Fruit fly (Drosophila melanogaster) whole organism, adult: Measurements from ENCODE around the gene Unr.

Source experiments
- CG11617 ChIP-seq: fragments of 200-800 bp; sonication (Bioruptor generic); optimal IDR thresholded peaks from 2 replicates; lab custom pipeline; 2017; ENCODE audit warnings: mild to moderate bottlenecking, missing biosample characterization, missing genetic modification reagents, missing genetic modification characterization
- CG12768 ChIP-seq: fragments of 200-800 bp; sonication (Bioruptor generic); optimal IDR thresholded peaks from 2 replicates; lab custom pipeline; 2017; ENCODE audit warnings: missing biosample characterization, missing genetic modification characterization, mild to moderate bottlenecking, moderate library complexity, missing genetic modification reagents
- CG14711 ChIP-seq: fragments of 200-800 bp; sonication (Bioruptor generic); optimal IDR thresholded peaks from 2 replicates; lab custom pipeline; 2018; ENCODE audit warnings: missing biosample characterization, mild to moderate bottlenecking, missing genetic modification characterization, moderate library complexity
- CG33017 ChIP-seq: fragments of 200-800 bp; sonication (Bioruptor generic); optimal IDR thresholded peaks from 2 replicates; lab custom pipeline; 2018; ENCODE audit warnings: missing biosample characterization, mild to moderate bottlenecking, missing genetic modification characterization, moderate library complexity
- CG5204 ChIP-seq: fragments of 200-800 bp; sonication (Bioruptor generic); optimal IDR thresholded peaks from 2 replicates; lab custom pipeline; 2016; ENCODE audit warnings: missing biosample characterization, missing genetic modification characterization
- CG7045 ChIP-seq: fragments of 200-800 bp; sonication (Bioruptor generic); optimal IDR thresholded peaks from 2 replicates; lab custom pipeline; 2017; ENCODE audit warnings: missing biosample characterization, mild to moderate bottlenecking, missing genetic modification characterization
- CG7101 ChIP-seq: fragments of 200-800 bp; sonication (Bioruptor generic); optimal IDR thresholded peaks from 2 replicates; lab custom pipeline; 2018; ENCODE audit warnings: missing biosample characterization, mild to moderate bottlenecking, missing genetic modification characterization, moderate library complexity
- Clk ChIP-seq: fragments of 200-800 bp; sonication (Bioruptor generic); optimal IDR thresholded peaks from 2 replicates; lab custom pipeline; 2017; ENCODE audit warnings: missing biosample characterization, missing genetic modification characterization
- Crg-1 ChIP-seq: fragments of 200-800 bp; sonication (Bioruptor generic); optimal IDR thresholded peaks from 2 replicates; lab custom pipeline; 2016; ENCODE audit warnings: missing biosample characterization, missing genetic modification characterization
- bab1 ChIP-seq: fragments of 200-800 bp; sonication (Bioruptor generic); optimal IDR thresholded peaks from 3 replicates; lab custom pipeline; 2019; ENCODE audit warnings: missing biosample characterization, mild to moderate bottlenecking, missing genetic modification characterization, moderate library complexity
- cnc ChIP-seq, 2 experiments: fragments of >200 bp; optimal IDR thresholded peaks; 2 replicates each; lab custom pipeline; 2017
- ovo ChIP-seq: fragments of 200-800 bp; sonication (Bioruptor generic); optimal IDR thresholded peaks from 2 replicates; lab custom pipeline; 2016; ENCODE audit warnings: missing biosample characterization, missing genetic modification characterization
- pad ChIP-seq: fragments of 200-800 bp; sonication (Bioruptor generic); optimal IDR thresholded peaks from 3 replicates; lab custom pipeline; 2017; ENCODE audit warnings: missing biosample characterization, missing genetic modification characterization, mild to moderate bottlenecking, moderate library complexity, missing genetic modification reagents
- toe ChIP-seq: fragments of 200-800 bp; sonication (Bioruptor generic); optimal IDR thresholded peaks from 2 replicates; lab custom pipeline; 2016; ENCODE audit warnings: missing biosample characterization, missing genetic modification characterization

- TF ChIP-seq CG11617 (GFP tag; lab: Kevin White, UChicago) (no peak), pad (GFP tag; lab: Kevin White, UChicago) (no peak), CG33017 (tag; lab: Kevin White, UChicago) (no peak), CG7101 (tag; lab: Kevin White, UChicago) (no peak), toe (GFP tag; lab: Kevin White, UChicago) (no peak), CG12768 (no peak), CG14711 (tag; lab: Kevin White, UChicago) (no peak), CG5204 (no peak), cnc (optimal IDR thresholded peaks at IDR 0.05; lab: Kevin White, UChicago) (no peak), bab1 (no peak), Clk (GFP tag; lab: Kevin White, UChicago) (no peak), CG7045 (GFP tag; lab: Kevin White, UChicago) (no peak), Crg-1 (GFP tag; lab: Kevin White, UChicago) (no peak), ovo (GFP tag; lab: Kevin White, UChicago) (no peak)
Measured at dm6 chr3L:8459615-8460004, 17.4 kb upstream of the Unr start.
